Fruit fly (Drosophila melanogaster) whole organism, embryonic: Measurements from ENCODE around the gene yps.

Experiments used
- Atf6 ChIP-seq: fragments of 200-800 bp; sonication (Bioruptor generic); IDR thresholded peaks from 2 replicates; pipeline ENCODE4 v1.3.6; 2022; ENCODE audit warnings: missing biosample characterization, missing genetic modification characterization
- BEAF-32 ChIP-seq: fragments of 200-800 bp; sonication (Bioruptor generic); optimal IDR thresholded peaks from 3 replicates; lab custom pipeline; 2017; ENCODE audit warnings: missing biosample characterization, missing genetic modification characterization, mild to moderate bottlenecking, moderate library complexity, missing genetic modification reagents
- CG10209 ChIP-seq: fragments of 200-800 bp; sonication (Bioruptor generic); optimal IDR thresholded peaks from 3 replicates; lab custom pipeline; 2017; ENCODE audit warnings: missing biosample characterization, mild to moderate bottlenecking, missing genetic modification characterization, missing genetic modification reagents
- CG10462 ChIP-seq: fragments of 200-800 bp; sonication (Bioruptor generic); optimal IDR thresholded peaks from 2 replicates; lab custom pipeline; 2016; ENCODE audit warnings: missing biosample characterization, missing genetic modification characterization
- CG11560 ChIP-seq: fragments of 200-800 bp; sonication (Bioruptor generic); IDR thresholded peaks from 3 replicates; pipeline ENCODE4 v1.3.6; 2022; ENCODE audit warnings: missing biosample characterization, missing genetic modification characterization
- CG14710 ChIP-seq: fragments of 200-800 bp; sonication (Bioruptor generic); optimal IDR thresholded peaks from 3 replicates; lab custom pipeline; 2019; ENCODE audit warnings: missing biosample characterization, mild to moderate bottlenecking, missing genetic modification characterization, moderate library complexity
- CG14860 ChIP-seq: fragments of 200-800 bp; sonication (Bioruptor generic); IDR thresholded peaks from 3 replicates; pipeline ENCODE4 v1.3.6; 2022; ENCODE audit warnings: missing biosample characterization, missing genetic modification characterization; ENCODE audit not compliant: partially characterized antibody
- CG17359 ChIP-seq: fragments of 200-800 bp; sonication (Bioruptor generic); optimal IDR thresholded peaks from 3 replicates; lab custom pipeline; 2018; ENCODE audit warnings: missing biosample characterization, mild to moderate bottlenecking, missing genetic modification characterization, moderate library complexity
- CG17829 ChIP-seq: fragments of 200-800 bp; optimal IDR thresholded peaks from 2 replicates; lab custom pipeline; 2019; ENCODE audit warnings: missing biosample characterization, mild to moderate bottlenecking, missing genetic modification characterization, moderate library complexity
- CG17912 ChIP-seq: fragments of 200-800 bp; sonication (Bioruptor generic); optimal IDR thresholded peaks from 2 replicates; lab custom pipeline; 2018; ENCODE audit warnings: missing biosample characterization, mild to moderate bottlenecking, missing genetic modification characterization
- CG18599 ChIP-seq: fragments of 200-800 bp; sonication (Bioruptor generic); optimal IDR thresholded peaks from 3 replicates; lab custom pipeline; 2017; ENCODE audit warnings: missing biosample characterization, missing genetic modification characterization, mild to moderate bottlenecking, moderate library complexity, missing genetic modification reagents
- CG2116 ChIP-seq: fragments of 200-800 bp; sonication (Bioruptor generic); optimal IDR thresholded peaks from 3 replicates; lab custom pipeline; 2018; ENCODE audit warnings: missing biosample characterization, mild to moderate bottlenecking, missing genetic modification characterization
- CG2129 ChIP-seq: fragments of 200-800 bp; sonication (Bioruptor generic); IDR thresholded peaks from 2 replicates; pipeline ENCODE4 v1.3.6; 2022; ENCODE audit warnings: missing biosample characterization, missing genetic modification characterization; ENCODE audit not compliant: partially characterized antibody
- CG2712 ChIP-seq: fragments of 200-800 bp; optimal IDR thresholded peaks from 3 replicates; lab custom pipeline; 2019; ENCODE audit warnings: missing biosample characterization, mild to moderate bottlenecking, missing genetic modification characterization, moderate library complexity
- CG2875 ChIP-seq: fragments of 200-800 bp; sonication (Bioruptor generic); optimal IDR thresholded peaks from 2 replicates; lab custom pipeline; 2017; ENCODE audit warnings: missing biosample characterization, mild to moderate bottlenecking, missing genetic modification characterization, missing genetic modification reagents
- CG31365 ChIP-seq: fragments of 200-800 bp; sonication (Bioruptor generic); optimal IDR thresholded peaks from 2 replicates; lab custom pipeline; 2018; ENCODE audit warnings: missing biosample characterization, mild to moderate bottlenecking, missing genetic modification characterization
- CG32767 ChIP-seq: fragments of 200-800 bp; sonication (Bioruptor generic); IDR thresholded peaks from 2 replicates; pipeline ENCODE4 v1.3.6; 2022; ENCODE audit warnings: missing biosample characterization, missing genetic modification characterization
- CG34422 ChIP-seq: fragments of 200-800 bp; sonication (Bioruptor generic); IDR thresholded peaks from 3 replicates; pipeline ENCODE4 v1.3.6; 2022; ENCODE audit warnings: missing biosample characterization, missing genetic modification characterization
- CG4707 ChIP-seq: fragments of 200-800 bp; sonication (Bioruptor generic); optimal IDR thresholded peaks from 2 replicates; lab custom pipeline; 2018; ENCODE audit warnings: missing biosample characterization, mild to moderate bottlenecking, missing genetic modification characterization, moderate library complexity
- CG5245 ChIP-seq: fragments of 200-800 bp; sonication (Bioruptor generic); optimal IDR thresholded peaks from 3 replicates; lab custom pipeline; 2016; ENCODE audit warnings: missing biosample characterization, missing genetic modification characterization
- CG6791 ChIP-seq: fragments of 200-800 bp; sonication (Bioruptor generic); IDR thresholded peaks from 3 replicates; pipeline ENCODE4 v1.3.6; 2022; ENCODE audit warnings: missing biosample characterization, missing genetic modification characterization; ENCODE audit not compliant: partially characterized antibody
- CHES-1-like ChIP-seq: fragments of 200-800 bp; sonication (Bioruptor generic); optimal IDR thresholded peaks from 2 replicates; lab custom pipeline; 2016; ENCODE audit warnings: missing biosample characterization, missing genetic modification characterization
- Dll ChIP-seq: fragments of 200-800 bp; sonication (Bioruptor generic); IDR thresholded peaks from 4 replicates; pipeline ENCODE4 v1.3.6; 2022; ENCODE audit warnings: missing biosample characterization, missing genetic modification characterization; ENCODE audit not compliant: partially characterized antibody
- Dref ChIP-seq: fragments of 200-800 bp; sonication (Bioruptor generic); IDR thresholded peaks from 2 replicates; pipeline ENCODE4 v1.3.6; 2022; ENCODE audit warnings: missing biosample characterization, missing genetic modification characterization
- ERR ChIP-seq: fragments of 200-800 bp; sonication (Bioruptor generic); optimal IDR thresholded peaks from 2 replicates; lab custom pipeline; 2016; ENCODE audit warnings: missing biosample characterization, missing genetic modification characterization
- Fer1 ChIP-seq: fragments of 200-800 bp; sonication (Bioruptor generic); optimal IDR thresholded peaks from 2 replicates; lab custom pipeline; 2017; ENCODE audit warnings: missing biosample characterization, mild to moderate bottlenecking, missing genetic modification characterization
- Fer2 ChIP-seq: fragments of 200-800 bp; sonication (Bioruptor generic); optimal IDR thresholded peaks from 2 replicates; lab custom pipeline; 2018; ENCODE audit warnings: missing biosample characterization, mild to moderate bottlenecking, missing genetic modification characterization, moderate library complexity
- HLH3B ChIP-seq: fragments of 200-800 bp; sonication (Bioruptor generic); IDR thresholded peaks from 2 replicates; pipeline ENCODE4 v1.3.6; 2022; ENCODE audit warnings: missing biosample characterization, missing genetic modification characterization
- HLH4C ChIP-seq: fragments of 200-800 bp; sonication (Bioruptor generic); IDR thresholded peaks from 3 replicates; pipeline ENCODE4 v1.3.6; 2022; ENCODE audit warnings: missing biosample characterization, missing genetic modification characterization; ENCODE audit not compliant: partially characterized antibody
- Med ChIP-seq: fragments of 200-800 bp; sonication (Bioruptor generic); peaks from one replicate; lab custom pipeline; 2016; ENCODE audit warnings: missing biosample characterization, missing genetic modification characterization, mild to moderate bottlenecking, inconsistent platforms, moderate library complexity
- Myb ChIP-seq: fragments of 200-800 bp; sonication (Bioruptor generic); optimal IDR thresholded peaks from 2 replicates; lab custom pipeline; 2016; ENCODE audit warnings: missing biosample characterization, missing genetic modification characterization
- Rx ChIP-seq: fragments of 200-800 bp; sonication (Bioruptor generic); IDR thresholded peaks from 2 replicates; pipeline ENCODE4 v1.3.6; 2022; ENCODE audit warnings: missing biosample characterization, missing genetic modification characterization
- Sry-δ ChIP-seq: fragments of 200-800 bp; sonication (Bioruptor generic); optimal IDR thresholded peaks from 2 replicates; lab custom pipeline; 2016; ENCODE audit warnings: missing biosample characterization, missing genetic modification characterization
- Stat92E ChIP-seq, 3 experiments: fragments of >200 bp in 2 of 3; fragments of 200-800 bp in 1 of 3; sonication (Bioruptor generic) in 1 of 3; optimal IDR thresholded peaks; 2 replicates each; lab custom pipeline; 2017 to 2019; ENCODE audit warnings: missing biosample characterization in 3 of 3, missing genetic modification characterization in 3 of 3, mild to moderate bottlenecking in 1 of 3, moderate library complexity in 1 of 3
- Vsx1 ChIP-seq: fragments of 200-800 bp; sonication (Bioruptor generic); optimal IDR thresholded peaks from 2 replicates; lab custom pipeline; 2017; ENCODE audit warnings: missing biosample characterization, mild to moderate bottlenecking, missing genetic modification characterization, missing genetic modification reagents
- YL-1 ChIP-seq: fragments of 200-800 bp; sonication (Bioruptor generic); optimal IDR thresholded peaks from 3 replicates; lab custom pipeline; 2017; ENCODE audit warnings: missing biosample characterization, mild to moderate bottlenecking, missing genetic modification characterization
- btn ChIP-seq: fragments of 200-800 bp; sonication (Bioruptor generic); optimal IDR thresholded peaks from 2 replicates; lab custom pipeline; 2016; ENCODE audit warnings: missing biosample characterization, missing genetic modification characterization
- cwo ChIP-seq: fragments of 200-800 bp; sonication (Bioruptor generic); optimal IDR thresholded peaks from 3 replicates; lab custom pipeline; 2017; ENCODE audit warnings: missing biosample characterization, missing genetic modification characterization, mild to moderate bottlenecking, moderate library complexity, missing genetic modification reagents
- dimm ChIP-seq: fragments of 200-800 bp; sonication (Bioruptor generic); IDR thresholded peaks from 2 replicates; pipeline ENCODE4 v1.3.6; 2022; ENCODE audit warnings: missing biosample characterization, missing genetic modification characterization
- gcm ChIP-seq: fragments of 200-800 bp; sonication (Bioruptor generic); optimal IDR thresholded peaks from 2 replicates; lab custom pipeline; 2019; ENCODE audit warnings: missing biosample characterization, mild to moderate bottlenecking, missing genetic modification characterization, moderate library complexity
- hbn ChIP-seq: fragments of 200-800 bp; sonication (Bioruptor generic); IDR thresholded peaks from 2 replicates; pipeline ENCODE4 v1.3.6; 2022; ENCODE audit warnings: missing biosample characterization, missing genetic modification characterization; ENCODE audit not compliant: partially characterized antibody
- kay ChIP-seq: fragments of 200-800 bp; sonication (Bioruptor generic); optimal IDR thresholded peaks from 2 replicates; lab custom pipeline; 2016; ENCODE audit warnings: missing biosample characterization, missing genetic modification characterization
- onecut ChIP-seq: fragments of 200-800 bp; sonication (Bioruptor generic); IDR thresholded peaks from 2 replicates; pipeline ENCODE4 v1.3.6; 2022; ENCODE audit warnings: missing biosample characterization, missing genetic modification characterization
- p53 ChIP-seq: fragments of 200-800 bp; sonication (Bioruptor generic); optimal IDR thresholded peaks from 2 replicates; lab custom pipeline; 2016; ENCODE audit warnings: missing biosample characterization, missing genetic modification characterization
- row ChIP-seq: fragments of 200-800 bp; sonication (Bioruptor generic); IDR thresholded peaks from 3 replicates; pipeline ENCODE4 v1.3.6; 2022; ENCODE audit warnings: missing biosample characterization, missing genetic modification characterization
- scrt ChIP-seq: fragments of 200-800 bp; sonication (Bioruptor generic); optimal IDR thresholded peaks from 2 replicates; lab custom pipeline; 2018; ENCODE audit warnings: missing biosample characterization, mild to moderate bottlenecking, missing genetic modification characterization, moderate library complexity
- sens ChIP-seq: fragments of 200-800 bp; sonication (Bioruptor generic); peaks from one replicate; lab custom pipeline; 2016; ENCODE audit warnings: missing biosample characterization, missing genetic modification characterization
- sob ChIP-seq: fragments of 200-800 bp; sonication (Bioruptor generic); IDR thresholded peaks from 2 replicates; pipeline ENCODE4 v1.3.6; 2022; ENCODE audit warnings: missing biosample characterization, missing genetic modification characterization
- sug ChIP-seq: fragments of 200-800 bp; optimal IDR thresholded peaks from 2 replicates; lab custom pipeline; 2019; ENCODE audit warnings: missing biosample characterization, mild to moderate bottlenecking, missing genetic modification characterization, moderate library complexity
- tx ChIP-seq: fragments of 200-800 bp; sonication (Bioruptor generic); optimal IDR thresholded peaks from 2 replicates; lab custom pipeline; 2016; ENCODE audit warnings: missing biosample characterization, missing genetic modification characterization

Gene yps

dm6 chr3L:12118156-12118555, 6.8 kb downstream of the yps start, which contains the start of gene ssp (continued):
- peak; percentile 28 for TF ChIP-seq YL-1 (GFP tag; lab: Kevin White, UChicago)
- TF ChIP-seq hbn (GFP tag; lab: Robert Waterston, UW) = peak; percentile 82
- peak; percentile 30; the same call in 1 of the 2 replicates for TF ChIP-seq onecut (GFP tag; lab: Robert Waterston, UW)
- TF ChIP-seq CG14710 = peak; percentile 5
- peak; percentile 73 for TF ChIP-seq CG14860 (GFP tag; lab: Robert Waterston, UW)
- no peak for TF ChIP-seq CG32767 (GFP tag; lab: Robert Waterston, UW)
- no peak for TF ChIP-seq CG11560
- peak; percentile 20; the same call in 1 of the 3 replicates for TF ChIP-seq CG34422 (GFP tag; lab: Robert Waterston, UW)
- no peak for TF ChIP-seq CG4707 (GFP tag; lab: Kevin White, UChicago)
- no peak for TF ChIP-seq scrt
- no peak for TF ChIP-seq ERR (GFP tag; lab: Kevin White, UChicago)
- no peak for TF ChIP-seq CG18599 (GFP tag; lab: Kevin White, UChicago)
- no peak for TF ChIP-seq tx (GFP tag; lab: Kevin White, UChicago)
- TF ChIP-seq Dll = peak; percentile 91
- no peak for TF ChIP-seq sob
- peak; percentile 41; the same call in 2 of the 3 replicates for TF ChIP-seq row (GFP tag; lab: Robert Waterston, UW)
- no peak for TF ChIP-seq dimm (GFP tag; lab: Robert Waterston, UW)
- TF ChIP-seq Med = peak; percentile 47
- TF ChIP-seq HLH3B (GFP tag; lab: Robert Waterston, UW) = no peak
- TF ChIP-seq CG6791 (GFP tag; lab: Robert Waterston, UW) = peak; percentile 81
- peak; percentile 87 for TF ChIP-seq Dref (GFP tag; lab: Robert Waterston, UW)
- no peak for TF ChIP-seq CG17912
- TF ChIP-seq sens (GFP tag; lab: Kevin White, UChicago) = peak; percentile 7
- TF ChIP-seq CG2116 = peak; percentile 27
- TF ChIP-seq CG2712 (tag; lab: Kevin White, UChicago) = peak; percentile 16
- TF ChIP-seq Sry-δ (GFP tag; lab: Kevin White, UChicago) = peak; percentile 85
- TF ChIP-seq BEAF-32 (GFP tag; lab: Kevin White, UChicago) = peak; percentile 77
- TF ChIP-seq gcm (GFP tag; lab: Kevin White, UChicago) = peak; percentile 9
- TF ChIP-seq HLH4C = peak; percentile 78
- no peak for TF ChIP-seq CG2875 (GFP tag; lab: Kevin White, UChicago)
- no peak for TF ChIP-seq CG17359
- peak; percentile 14 for TF ChIP-seq CG17829 (tag; lab: Kevin White, UChicago)
- peak; percentile 75 for TF ChIP-seq CG2129 (GFP tag; lab: Robert Waterston, UW)
- no peak for TF ChIP-seq Fer1 (GFP tag; lab: Kevin White, UChicago)
- no peak for TF ChIP-seq Rx (GFP tag; lab: Robert Waterston, UW)
- no peak for TF ChIP-seq CG10209 (GFP tag; lab: Kevin White, UChicago)
- no peak for TF ChIP-seq p53
- TF ChIP-seq CHES-1-like (GFP tag; lab: Kevin White, UChicago) = no peak
- TF ChIP-seq CG10462 (GFP tag; lab: Kevin White, UChicago) = no peak
- TF ChIP-seq, all 482 proteins: peak for 57

- no peak for TF ChIP-seq CG31365 (tag; lab: Kevin White, UChicago)
- TF ChIP-seq CG5245 (GFP tag; lab: Kevin White, UChicago) = no peak
- TF ChIP-seq Atf6 (GFP tag; lab: Robert Waterston, UW) = peak; percentile 17; the same call in 1 of the 2 replicates
- TF ChIP-seq CG10462 (GFP tag; lab: Kevin White, UChicago) = no peak
- TF ChIP-seq sug (tag; lab: Kevin White, UChicago) = peak; percentile 3
- peak in 1 of 3 experiments; percentile 52 for TF ChIP-seq Stat92E (GFP tag; optimal IDR thresholded peaks at IDR 0.05; lab: Kevin White, UChicago)
- TF ChIP-seq Vsx1 (GFP tag; lab: Kevin White, UChicago) = no peak
- TF ChIP-seq cwo (GFP tag; lab: Kevin White, UChicago) = no peak
- no peak for TF ChIP-seq btn
- TF ChIP-seq ERR (GFP tag; lab: Kevin White, UChicago) = peak; percentile 33
- TF ChIP-seq Fer2 (tag; lab: Kevin White, UChicago) = no peak
- peak; percentile 14 for TF ChIP-seq Myb (GFP tag; lab: Kevin White, UChicago)
- TF ChIP-seq kay (GFP tag; lab: Kevin White, UChicago) = no peak
Observed at dm6 chr3L:12115966-12116735, 8.8 kb downstream of the yps start, which contains the start of gene vers. Gene vers (plus strand): TSS chr3L:12116101.
